Worm (Caenorhabditis elegans) whole organism, L1 larva: ENCODE data around the gene pyt-1.

Experiments used
- ceh-82 ChIP-seq, 3 experiments: fragments of 150-350 bp in 1 of 3; sonication (generic microtip) in 2 of 3; optimal IDR thresholded peaks; 2 replicates each; lab custom pipeline; 2014 to 2017; ENCODE audit warnings: missing biosample characterization in 3 of 3, missing genetic modification characterization in 3 of 3
- egl-27 ChIP-seq, 2 experiments: fragments of 150-350 bp in 1 of 2; sonication (generic microtip); optimal IDR thresholded peaks; 3 replicates each; lab custom pipeline; 2017 to 2018; ENCODE audit warnings: missing biosample characterization in 2 of 2, missing genetic modification characterization in 2 of 2, missing genetic modification reagents in 2 of 2
- elt-2 ChIP-seq: sonication (generic microtip); optimal IDR thresholded peaks from 2 replicates; lab custom pipeline; 2016; ENCODE audit warnings: missing genetic modification characterization, mild to moderate bottlenecking, inconsistent platforms, missing compliant biosample characterization, missing genetic modification reagents
- ets-5 ChIP-seq: fragments of 200-800 bp; sonication (Bioruptor generic); IDR thresholded peaks from 2 replicates; pipeline ENCODE4 v1.3.6; 2022; ENCODE audit warnings: missing genetic modification characterization, missing compliant biosample characterization
- lin-15B ChIP-seq: fragments of 150-350 bp; sonication (generic microtip); optimal IDR thresholded peaks from 3 replicates; lab custom pipeline; 2014; ENCODE audit warnings: missing biosample characterization, missing genetic modification characterization
- nhr-12 ChIP-seq: sonication (generic microtip); optimal IDR thresholded peaks from 2 replicates; lab custom pipeline; 2017; ENCODE audit warnings: missing biosample characterization, missing genetic modification characterization

- TF ChIP-seq nhr-12 (tag; lab: Kevin White, UChicago): no peak
- TF ChIP-seq ets-5 (GFP tag; lab: Robert Waterston, UW): no peak
- TF ChIP-seq lin-15B: no peak
- no peak for TF ChIP-seq elt-2
- TF ChIP-seq ceh-82 (tag; optimal IDR thresholded peaks at IDR 0.05; lab: Kevin White, UChicago): no peak
- TF ChIP-seq egl-27 (tag; optimal IDR thresholded peaks at IDR 0.05; lab: Kevin White, UChicago): no peak
Observed at ce11 chrV:10243105-10243504, 14.0 kb upstream of the pyt-1 start, which contains the start of gene C12D8.9.
